Fruit fly (Drosophila melanogaster): ENCODE results near the gene Ccp84Ab.
A peak's percentile ranks its signal among the peaks of the same experiment; 100 is the strongest.

Ccp84Ab gene

DNA sequence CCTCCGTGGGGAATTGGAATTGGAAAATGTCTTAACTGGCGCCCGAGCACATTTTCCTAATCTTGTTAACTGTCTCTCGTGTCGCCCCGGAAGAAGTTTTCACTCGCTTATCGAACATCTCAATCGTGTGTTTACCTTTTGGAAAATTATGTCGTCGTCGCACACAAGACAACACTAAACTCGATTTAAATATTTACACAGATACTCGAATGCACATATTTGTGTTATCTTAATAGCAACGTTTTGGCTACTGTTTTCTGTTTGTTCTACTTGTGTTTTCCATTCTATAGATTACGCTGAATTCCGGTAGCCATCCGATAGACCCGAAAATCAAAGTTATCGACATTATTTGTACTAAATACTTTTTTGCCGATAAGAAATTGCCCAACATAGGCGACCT lies 35.4 kb downstream of the Ccp84Ab start (continued):
- TF ChIP-seq CG7271 (tag; optimal IDR thresholded peaks at IDR 0.05), result peak; percentile 76
- no peak for TF ChIP-seq disco-r (GFP tag; optimal IDR thresholded peaks at IDR 0.05)
- peak; percentile 28 for TF ChIP-seq D19A (tag; optimal IDR thresholded peaks at IDR 0.05)
- TF ChIP-seq CG10274 (GFP tag; optimal IDR thresholded peaks at IDR 0.05), result no peak
- no peak for TF ChIP-seq CG43689 (GFP tag; IDR thresholded peaks at IDR 0.05)
- TF ChIP-seq fd102C (GFP tag; optimal IDR thresholded peaks at IDR 0.05), result peak; percentile 98
- TF ChIP-seq CG31441 (GFP tag; IDR thresholded peaks at IDR 0.05), result peak; percentile 31; the same call in 1 of the 2 replicates
- TF ChIP-seq Hmr (GFP tag; optimal IDR thresholded peaks at IDR 0.05), result no peak
- TF ChIP-seq eve (GFP tag; optimal IDR thresholded peaks at IDR 0.05), result no peak
- peak; percentile 35 for TF ChIP-seq CoRest (tag; optimal IDR thresholded peaks at IDR 0.05)
- TF ChIP-seq Xrp1 (GFP tag; IDR thresholded peaks at IDR 0.05), result peak; percentile 69
- no peak for TF ChIP-seq Nf-YC (tag; optimal IDR thresholded peaks at IDR 0.05)
- no peak for TF ChIP-seq gro (GFP tag; optimal IDR thresholded peaks at IDR 0.05)
- TF ChIP-seq CG4854 (GFP tag; optimal IDR thresholded peaks at IDR 0.05), result no peak
- TF ChIP-seq abd-A (tag; optimal IDR thresholded peaks at IDR 0.05), result no peak
- no peak for TF ChIP-seq zfh2 (GFP tag; optimal IDR thresholded peaks at IDR 0.05)
- no peak for TF ChIP-seq Opbp (GFP tag; IDR thresholded peaks at IDR 0.05; ENCODE audit: partially characterized antibody)
- TF ChIP-seq CG17361 (GFP tag; IDR thresholded peaks at IDR 0.05), result peak; percentile 20; the same call in 1 of the 3 replicates
- no peak for TF ChIP-seq CG13296 (GFP tag; optimal IDR thresholded peaks at IDR 0.05)
- no peak for TF ChIP-seq MBD-R2 (GFP tag; IDR thresholded peaks at IDR 0.05)
- no peak for TF ChIP-seq sqz (GFP tag; optimal IDR thresholded peaks at IDR 0.05)
- TF ChIP-seq bab2 (GFP tag; optimal IDR thresholded peaks at IDR 0.05), result peak; percentile 4
- no peak for TF ChIP-seq luna (GFP tag; optimal IDR thresholded peaks at IDR 0.05)
- peak; percentile 70 for TF ChIP-seq fd64A (GFP tag; optimal IDR thresholded peaks at IDR 0.05)
- peak; percentile 69 for TF ChIP-seq ara (GFP tag; IDR thresholded peaks at IDR 0.05)
- TF ChIP-seq pita (GFP tag; optimal IDR thresholded peaks at IDR 0.05), result no peak
- no peak for TF ChIP-seq az2 (GFP tag; optimal IDR thresholded peaks at IDR 0.05)
- no peak for TF ChIP-seq br (optimal IDR thresholded peaks at IDR 0.05)
- no peak for TF ChIP-seq prd (optimal IDR thresholded peaks at IDR 0.05)
- TF ChIP-seq prd (GFP tag; IDR thresholded peaks at IDR 0.05), result no peak
- TF ChIP-seq zen (tag; optimal IDR thresholded peaks at IDR 0.05), result peak; percentile 78
- TF ChIP-seq CG7786 (GFP tag; optimal IDR thresholded peaks at IDR 0.05), result no peak
- no peak for TF ChIP-seq CG11247 (GFP tag; IDR thresholded peaks at IDR 0.05)
- TF ChIP-seq CG1024 (GFP tag; IDR thresholded peaks at IDR 0.05), result no peak
- TF ChIP-seq B-H2 (GFP tag; optimal IDR thresholded peaks at IDR 0.05), result no peak
- TF ChIP-seq CG2202 (tag; optimal IDR thresholded peaks at IDR 0.05), result peak; percentile 88
- TF ChIP-seq unc-4 (GFP tag; IDR thresholded peaks at IDR 0.05; ENCODE audit: partially characterized antibody), result no peak
- no peak for TF ChIP-seq Optix (GFP tag; IDR thresholded peaks at IDR 0.05)
- TF ChIP-seq CG15479 (GFP tag; optimal IDR thresholded peaks at IDR 0.05), result peak; percentile 95
- peak; percentile 48 for TF ChIP-seq Asciz (GFP tag; optimal IDR thresholded peaks at IDR 0.05)
- no peak for TF ChIP-seq ash1 (GFP tag; optimal IDR thresholded peaks at IDR 0.05)
- no peak for TF ChIP-seq CG6272 (GFP tag; IDR thresholded peaks at IDR 0.05)
- no peak for TF ChIP-seq eyg (GFP tag; optimal IDR thresholded peaks at IDR 0.05)
- TF ChIP-seq Sin3A (optimal IDR thresholded peaks at IDR 0.05), result no peak
- TF ChIP-seq tin (GFP tag; optimal IDR thresholded peaks at IDR 0.05), result no peak
- no peak for TF ChIP-seq Elba2 (GFP tag; optimal IDR thresholded peaks at IDR 0.05)
- TF ChIP-seq ftz-f1 (GFP tag; optimal IDR thresholded peaks at IDR 0.05), result no peak
- no peak for TF ChIP-seq H2.0 (GFP tag; IDR thresholded peaks at IDR 0.05)
- TF ChIP-seq pnt (GFP tag; optimal IDR thresholded peaks at IDR 0.05), result no peak
- peak; percentile 39 for TF ChIP-seq CG2678 (tag; optimal IDR thresholded peaks at IDR 0.05)
- TF ChIP-seq CG10147 (GFP tag; optimal IDR thresholded peaks at IDR 0.05), result no peak
- TF ChIP-seq Myb (GFP tag; optimal IDR thresholded peaks at IDR 0.05), result no peak
- TF ChIP-seq CG7928 (GFP tag; optimal IDR thresholded peaks at IDR 0.05), result no peak

Data from whole organism, embryonic.